Worm (Caenorhabditis elegans) whole organism, mixed stage, embryonic: ENCODE measurements around the gene EEED8.2.

Experiments
- blmp-1 ChIP-seq: fragments of 150-350 bp; optimal IDR thresholded peaks from 2 replicates; lab custom pipeline; 2014; ENCODE audit warnings: missing biosample characterization, missing genetic modification characterization
- ceh-83 ChIP-seq: fragments of 200-800 bp; sonication (Bioruptor generic); optimal IDR thresholded peaks from 2 replicates; lab custom pipeline; 2018; ENCODE audit warnings: mild to moderate bottlenecking, missing genetic modification characterization, missing compliant biosample characterization
- cnd-1 ChIP-seq: fragments of 200-800 bp; sonication (Bioruptor generic); optimal IDR thresholded peaks from 2 replicates; lab custom pipeline; 2018; ENCODE audit warnings: mild to moderate bottlenecking, missing genetic modification characterization, missing compliant biosample characterization
- elt-1 ChIP-seq: sonication (generic microtip); optimal IDR thresholded peaks from 2 replicates; lab custom pipeline; 2017; ENCODE audit warnings: missing genetic modification characterization, mild to moderate bottlenecking, missing compliant biosample characterization, antibody characterized with exemption, moderate library complexity, borderline replicate concordance; ENCODE audit not compliant: insufficient read depth
- ham-2 ChIP-seq: fragments of 200-800 bp; sonication (Bioruptor generic); optimal IDR thresholded peaks from 2 replicates; lab custom pipeline; 2018; ENCODE audit warnings: mild to moderate bottlenecking, missing genetic modification characterization, missing compliant biosample characterization
- nhr-2 ChIP-seq: fragments of 150-350 bp; optimal IDR thresholded peaks from 2 replicates; lab custom pipeline; 2014; ENCODE audit warnings: missing biosample characterization, missing genetic modification characterization
- nhr-28 ChIP-seq: fragments of 150-350 bp; optimal IDR thresholded peaks from 2 replicates; lab custom pipeline; 2014; ENCODE audit warnings: missing biosample characterization, missing genetic modification characterization

DNA sequence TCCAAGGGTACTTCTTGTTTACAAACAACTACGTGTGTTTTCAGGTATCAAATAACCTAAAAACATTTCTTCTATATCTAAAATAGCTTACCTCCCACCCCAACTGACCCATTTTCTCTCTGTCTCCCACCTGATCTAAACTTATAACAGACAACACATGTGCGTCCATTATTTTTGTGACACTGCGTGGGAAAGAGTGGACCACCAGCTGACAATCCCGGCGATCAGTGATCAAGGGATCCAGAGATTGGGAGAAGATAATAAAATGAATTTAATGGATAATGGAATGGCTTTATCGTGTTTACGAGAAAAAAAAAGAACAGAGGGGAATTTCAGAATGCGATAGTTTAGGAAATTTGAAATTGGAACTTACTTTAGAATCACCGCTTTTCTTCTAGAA lies 32.7 kb downstream of the EEED8.2 start:
- TF ChIP-seq ceh-83 (GFP tag; lab: Kevin White, UChicago) (no peak), nhr-2 (tag; lab: Kevin White, UChicago) (no peak), nhr-28 (tag; lab: Kevin White, UChicago) (no peak), blmp-1 (no peak), ham-2 (GFP tag; lab: Kevin White, UChicago) (no peak), cnd-1 (tag; lab: Kevin White, UChicago) (no peak), elt-1 (tag; lab: Kevin White, UChicago) (no peak)
